Worm (Caenorhabditis elegans): ENCODE data around the gene fbxa-104.

The fbxa-104 gene

DNA sequence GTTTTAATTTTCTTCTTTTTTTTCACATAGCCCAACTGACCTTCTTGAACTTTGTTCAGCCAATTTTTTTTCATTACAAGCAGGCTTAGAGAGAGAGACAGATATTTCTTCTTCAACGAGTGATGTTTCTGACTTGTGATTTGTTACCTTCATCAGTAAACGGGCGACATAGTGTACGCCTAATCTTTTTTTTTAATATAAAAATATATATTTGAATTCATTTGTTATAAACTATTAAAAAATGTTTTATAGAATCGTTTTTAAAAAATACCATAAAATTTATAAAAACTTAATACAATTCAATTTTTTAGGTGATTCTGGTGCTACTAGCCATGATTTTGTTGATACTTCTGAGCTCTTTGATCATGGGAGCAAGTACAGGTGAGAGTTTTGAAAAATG lies 5.7 kb downstream of the fbxa-104 start, which contains the start of gene T06E6.10:
T06E6.10 (plus strand) TSS at position 301 of the 400 bp plus-strand sequence.
- TF ChIP-seq gmeb-2 (tag; optimal IDR thresholded peaks at IDR 0.05): no peak
- TF ChIP-seq ceh-19 (GFP tag; optimal IDR thresholded peaks at IDR 0.05): no peak

DNA sequence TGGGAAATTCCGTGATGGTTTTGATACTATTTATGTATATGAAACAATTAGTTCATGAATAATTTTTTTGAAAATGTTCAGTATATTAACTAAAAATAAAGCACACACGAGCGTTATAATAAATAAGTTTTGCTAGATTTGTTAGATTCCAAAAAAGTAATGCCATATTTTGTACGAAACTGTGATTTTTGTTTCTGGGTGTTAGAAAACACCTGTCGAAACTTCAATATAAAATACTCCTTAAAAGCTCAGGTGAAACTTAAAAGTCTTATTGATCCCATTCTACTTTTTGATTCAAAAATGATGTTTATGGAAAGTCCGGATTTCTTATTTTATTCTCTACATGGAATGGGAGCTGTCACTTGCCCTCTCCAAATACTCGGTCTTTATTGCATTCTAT lies 7.5 kb downstream of the fbxa-104 start, which contains the start of gene srh-265:
srh-265 (plus strand) TSS at position 301 of the 400 bp plus-strand sequence.
- no peak for TF ChIP-seq ceh-19 (GFP tag; optimal IDR thresholded peaks at IDR 0.05)
- no peak for TF ChIP-seq ttx-3 (tag; optimal IDR thresholded peaks at IDR 0.05)
- no peak for TF ChIP-seq pag-3 (tag; optimal IDR thresholded peaks at IDR 0.05; ENCODE audit: borderline replicate concordance)
- no peak for TF ChIP-seq lin-11 (tag; optimal IDR thresholded peaks at IDR 0.05)
- no peak for TF ChIP-seq C08G9.2 (tag; optimal IDR thresholded peaks at IDR 0.05)
- no peak for TF ChIP-seq zip-5 (tag; optimal IDR thresholded peaks at IDR 0.05)
- no peak for TF ChIP-seq ceh-24 (tag; optimal IDR thresholded peaks at IDR 0.05)
- no peak for TF ChIP-seq nhr-232 (tag; optimal IDR thresholded peaks at IDR 0.05)
- no peak for TF ChIP-seq ceh-48 (tag; optimal IDR thresholded peaks at IDR 0.05)
- TF ChIP-seq sox-4 (tag; optimal IDR thresholded peaks at IDR 0.05): no peak
- no peak for TF ChIP-seq ceh-18 (tag; optimal IDR thresholded peaks at IDR 0.05)
- TF ChIP-seq pax-1 (tag; optimal IDR thresholded peaks at IDR 0.05): no peak
- no peak for TF ChIP-seq syd-9 (tag; optimal IDR thresholded peaks at IDR 0.05)
- no peak for TF ChIP-seq madf-2 (tag; optimal IDR thresholded peaks at IDR 0.05)
- no peak for TF ChIP-seq fkh-6 (tag; optimal IDR thresholded peaks at IDR 0.05)
- TF ChIP-seq ceh-30 (tag; optimal IDR thresholded peaks at IDR 0.05): no peak
- TF ChIP-seq unc-55 (GFP tag; optimal IDR thresholded peaks at IDR 0.05): no peak
- no peak for TF ChIP-seq unc-3 (GFP tag; conservative IDR thresholded peaks at IDR 0.05)
- no peak for TF ChIP-seq unc-3 (tag; optimal IDR thresholded peaks at IDR 0.05)
- no peak for TF ChIP-seq gmeb-2 (tag; optimal IDR thresholded peaks at IDR 0.05)
- no peak for TF ChIP-seq fkh-10 (GFP tag; optimal IDR thresholded peaks at IDR 0.05)

DNA sequence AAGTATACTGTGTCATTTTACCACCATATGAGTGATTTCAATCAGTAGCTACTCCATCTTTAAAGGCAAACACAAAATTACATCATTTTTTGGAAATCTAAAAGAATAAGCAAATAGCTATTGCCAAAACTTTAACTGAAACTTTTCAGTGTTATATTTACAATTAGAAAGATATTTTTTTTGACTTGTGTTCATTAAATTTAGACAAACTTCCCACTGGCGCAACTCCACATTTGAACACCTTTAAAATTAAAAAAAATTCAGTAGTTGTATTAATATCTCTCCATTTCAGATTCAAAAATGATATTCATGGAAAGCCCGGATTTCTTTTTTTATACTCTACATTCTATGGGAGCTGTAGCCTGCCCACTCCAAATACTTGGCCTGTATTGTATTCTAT lies 9.6 kb downstream of the fbxa-104 start, which contains the start of gene srh-264:
srh-264 (plus strand) TSS at position 301 of the 400 bp plus-strand sequence.
- no peak for TF ChIP-seq ceh-18 (tag; optimal IDR thresholded peaks at IDR 0.05)
- no peak for TF ChIP-seq pax-1 (tag; optimal IDR thresholded peaks at IDR 0.05)
- no peak for TF ChIP-seq ztf-16 (tag; optimal IDR thresholded peaks at IDR 0.05)
- no peak for TF ChIP-seq hlh-30 (tag; optimal IDR thresholded peaks at IDR 0.05; ENCODE audit: insufficient read depth)
- TF ChIP-seq hlh-13 (GFP tag; optimal IDR thresholded peaks at IDR 0.05): no peak
- TF ChIP-seq sox-4 (tag; optimal IDR thresholded peaks at IDR 0.05): no peak
- TF ChIP-seq unc-3 (GFP tag; conservative IDR thresholded peaks at IDR 0.05): no peak
- no peak for TF ChIP-seq unc-3 (tag; optimal IDR thresholded peaks at IDR 0.05)
- no peak for TF ChIP-seq eyg-1 (tag; optimal IDR thresholded peaks at IDR 0.05)
- no peak for TF ChIP-seq F13H6.1 (tag; optimal IDR thresholded peaks at IDR 0.05)
- TF ChIP-seq ama-1 (optimal IDR thresholded peaks at IDR 0.05): no peak
- no peak for TF ChIP-seq ahr-1 (tag; optimal IDR thresholded peaks at IDR 0.05)
- no peak for TF ChIP-seq ceh-14 (tag; optimal IDR thresholded peaks at IDR 0.05)
- no peak for TF ChIP-seq sox-2 (GFP tag; IDR thresholded peaks at IDR 0.05)
- TF ChIP-seq ttx-3 (tag; optimal IDR thresholded peaks at IDR 0.05): no peak
- TF ChIP-seq odd-2 (tag; optimal IDR thresholded peaks at IDR 0.05): no peak
- TF ChIP-seq syd-9 (tag; optimal IDR thresholded peaks at IDR 0.05): no peak
- TF ChIP-seq che-1 (tag; optimal IDR thresholded peaks at IDR 0.05): no peak
- no peak for TF ChIP-seq lim-6 (tag; optimal IDR thresholded peaks at IDR 0.05)

DNA sequence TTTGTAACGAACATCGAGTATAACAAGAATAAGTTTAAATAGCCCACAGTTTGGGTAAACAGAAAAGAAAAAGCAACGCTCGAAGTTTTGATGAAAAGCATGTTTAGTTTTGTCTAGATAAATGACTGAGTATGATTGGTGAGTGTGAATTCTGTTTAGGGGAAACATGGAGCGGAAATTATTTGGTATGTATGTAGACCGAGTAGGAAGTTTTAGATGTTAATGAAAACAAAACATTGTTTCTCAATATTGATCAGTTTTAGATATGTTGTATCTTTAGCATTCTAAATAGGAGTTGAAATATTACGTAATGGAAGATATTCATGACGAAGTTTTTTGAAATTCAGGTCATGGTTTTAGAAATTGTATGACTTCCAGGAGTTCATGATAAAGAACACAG lies 10.9 kb downstream of the fbxa-104 start, which contains the start of gene srbc-63:
srbc-63 (minus strand) TSS at position 101 of the 400 bp plus-strand sequence.
- TF ChIP-seq sdc-2 (tag; optimal IDR thresholded peaks at IDR 0.05) (no peak), ama-1 (optimal IDR thresholded peaks at IDR 0.05) (no peak), K02D7.2 (tag; optimal IDR thresholded peaks at IDR 0.05) (no peak), fax-1 (tag; optimal IDR thresholded peaks at IDR 0.05) (no peak), pros-1 (tag; optimal IDR thresholded peaks at IDR 0.05) (no peak), fkh-6 (tag; optimal IDR thresholded peaks at IDR 0.05) (no peak), hlh-15 (tag; optimal IDR thresholded peaks at IDR 0.05) (no peak), ref-2 (tag; optimal IDR thresholded peaks at IDR 0.05) (no peak), ets-4 (tag; optimal IDR thresholded peaks at IDR 0.05) (no peak), Y22D7AL.16 (tag; optimal IDR thresholded peaks at IDR 0.05) (no peak), mec-3 (tag; optimal IDR thresholded peaks at IDR 0.05; ENCODE audit: borderline replicate concordance) (no peak), zip-5 (tag; optimal IDR thresholded peaks at IDR 0.05) (no peak), tbx-7 (tag; optimal IDR thresholded peaks at IDR 0.05) (no peak), tbx-2 (tag; optimal IDR thresholded peaks at IDR 0.05) (no peak), ceh-34 (tag; optimal IDR thresholded peaks at IDR 0.05) (no peak), unc-86 (tag; optimal IDR thresholded peaks at IDR 0.05) (no peak), ceh-6 (GFP tag; optimal IDR thresholded peaks at IDR 0.05) (no peak)
